Worm (Caenorhabditis elegans): ENCODE measurements around the gene nhr-1.

DNA sequence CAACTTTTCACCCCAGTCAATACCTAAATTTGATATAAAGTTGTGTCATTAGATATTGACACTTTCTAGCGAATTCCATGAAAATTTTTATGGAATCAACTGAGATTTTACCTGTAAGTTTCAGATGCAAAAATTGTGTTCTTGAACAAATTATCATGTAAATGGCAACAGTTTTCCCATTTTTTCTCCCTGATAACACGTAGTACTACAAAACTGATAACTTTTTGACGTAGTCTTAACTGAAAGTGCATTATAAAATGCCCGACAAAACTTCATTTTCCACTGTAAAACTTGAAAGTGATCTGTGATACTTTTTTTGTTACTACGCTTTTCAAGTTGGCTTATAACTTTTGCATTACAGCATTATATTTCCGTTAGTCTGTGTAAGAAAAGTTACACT, 35.2 kb upstream of the nhr-1 start:
- no peak for TF ChIP-seq ztf-29 (GFP tag; IDR thresholded peaks at IDR 0.05)
- TF ChIP-seq klf-2 (GFP tag; conservative IDR thresholded peaks at IDR 0.05) = no peak
- no peak for TF ChIP-seq ztf-23 (GFP tag; IDR thresholded peaks at IDR 0.05)
